Worm (Caenorhabditis elegans) whole organism, L3 larva: Measurements from ENCODE around the gene atln-1.

Source experiments
- R02D3.7 ChIP-seq: fragments of 150-350 bp; optimal IDR thresholded peaks from 2 replicates; lab custom pipeline; 2014; ENCODE audit warnings: missing biosample characterization, missing genetic modification characterization
- ZK546.5 ChIP-seq: sonication (generic microtip); optimal IDR thresholded peaks from 2 replicates; lab custom pipeline; 2017; ENCODE audit warnings: missing biosample characterization, missing genetic modification characterization
- ama-1 ChIP-seq: fragments of 150-350 bp; optimal IDR thresholded peaks from 2 replicates; lab custom pipeline; 2018
- ceh-9 ChIP-seq: sonication (generic microtip); optimal IDR thresholded peaks from 2 replicates; lab custom pipeline; 2018; ENCODE audit warnings: missing biosample characterization, missing genetic modification characterization
- egl-27 ChIP-seq: sonication (generic microtip); optimal IDR thresholded peaks from 4 replicates; lab custom pipeline; 2017; ENCODE audit warnings: missing biosample characterization, missing genetic modification reagents, missing genetic modification characterization
- elt-2 ChIP-seq: sonication (generic microtip); optimal IDR thresholded peaks from 2 replicates; lab custom pipeline; 2016; ENCODE audit warnings: missing genetic modification reagents, mild to moderate bottlenecking, missing genetic modification characterization, missing compliant biosample characterization
- nhr-11 ChIP-seq: fragments of 150-350 bp; optimal IDR thresholded peaks from 2 replicates; lab custom pipeline; 2014; ENCODE audit warnings: missing biosample characterization, missing genetic modification characterization
- nhr-12 ChIP-seq: fragments of 150-350 bp; optimal IDR thresholded peaks from 2 replicates; lab custom pipeline; 2014; ENCODE audit warnings: missing biosample characterization, missing genetic modification characterization
- nhr-28 ChIP-seq: fragments of 150-350 bp; optimal IDR thresholded peaks from 2 replicates; lab custom pipeline; 2014; ENCODE audit warnings: missing biosample characterization, missing genetic modification characterization
- sea-2 ChIP-seq: fragments of 150-350 bp; sonication (generic microtip); optimal IDR thresholded peaks from 4 replicates; lab custom pipeline; 2014; ENCODE audit warnings: missing biosample characterization, missing genetic modification reagents, missing genetic modification characterization
- unc-62 ChIP-seq: fragments of 150-350 bp; sonication (generic microtip); optimal IDR thresholded peaks from 4 replicates; lab custom pipeline; 2014; ENCODE audit warnings: missing biosample characterization, missing genetic modification reagents, missing genetic modification characterization
- ztf-4 ChIP-seq: fragments of 150-350 bp; optimal IDR thresholded peaks from 2 replicates; lab custom pipeline; 2014; ENCODE audit warnings: missing biosample characterization, missing genetic modification characterization

DNA sequence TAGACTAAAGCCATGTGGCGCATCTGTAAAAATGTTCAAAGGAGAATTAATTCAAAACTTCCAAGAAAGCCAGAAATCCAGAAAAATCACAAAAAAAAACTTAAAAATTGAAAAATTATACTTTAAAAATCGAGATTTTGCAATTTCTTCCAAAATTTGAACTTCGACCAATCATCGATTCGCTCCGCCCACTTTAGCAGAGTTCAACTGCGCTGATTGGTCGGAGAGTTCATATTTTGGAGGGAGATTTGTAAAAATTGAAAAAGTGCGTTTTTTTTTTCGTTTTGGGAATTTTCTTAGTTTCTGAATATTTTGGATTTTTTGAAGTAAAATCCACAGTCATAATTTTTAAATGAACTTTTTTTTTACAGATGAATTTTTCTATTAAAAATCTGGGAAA, 5.5 kb downstream of the atln-1 start:
- no peak for TF ChIP-seq elt-2
- TF ChIP-seq ztf-4 (tag; lab: Kevin White, UChicago): no peak
- no peak for TF ChIP-seq nhr-11 (tag; lab: Kevin White, UChicago)
- TF ChIP-seq nhr-12 (tag; lab: Kevin White, UChicago): no peak
- no peak for TF ChIP-seq ceh-9 (tag; lab: Kevin White, UChicago)
- TF ChIP-seq ZK546.5 (tag; lab: Kevin White, UChicago): no peak
- no peak for TF ChIP-seq nhr-28 (tag; lab: Kevin White, UChicago)
- no peak for TF ChIP-seq egl-27
- no peak for TF ChIP-seq R02D3.7 (tag; lab: Kevin White, UChicago)
- no peak for TF ChIP-seq ama-1 (lab: Kevin White, UChicago)
- no peak for TF ChIP-seq unc-62 (GFP tag; lab: Kevin White, UChicago)
- no peak for TF ChIP-seq sea-2 (GFP tag; lab: Kevin White, UChicago)
